ENCODE assay signal across 3 fruit fly cellular contexts in genomic region chr3R:21941426-21941924, dm6.
TF ChIP-seq lines count a peak whose summit lies in the region.

No protein-coding gene starts in this region.

TF ChIP-seq in whole organism, embryonic, 481 proteins besides CTCF, POLR2A, EP300 and RAD21 (continued from another document):
- peak; percentile 10 for TF ChIP-seq CG18599 (GFP tag; optimal IDR thresholded peaks at IDR 0.05; lab: Kevin White, UChicago)
- peak in 1 of 2 experiments; percentile 81 for TF ChIP-seq bsh (GFP tag; optimal IDR thresholded peaks at IDR 0.05; lab: Kevin White, UChicago)
- TF ChIP-seq Oli (tag; optimal IDR thresholded peaks at IDR 0.05; lab: Kevin White, UChicago): peak; percentile 14
- TF ChIP-seq dmrt99B (tag; optimal IDR thresholded peaks at IDR 0.05; lab: Kevin White, UChicago): peak; percentile 16
- peak; percentile 53 for TF ChIP-seq gem (tag; optimal IDR thresholded peaks at IDR 0.05; lab: Kevin White, UChicago)
- peak; percentile 57 for TF ChIP-seq CG11504 (tag; optimal IDR thresholded peaks at IDR 0.05; lab: Kevin White, UChicago)
- peak; percentile 8; the same call in 1 of the 2 replicates for TF ChIP-seq CG10366 (GFP tag; IDR thresholded peaks at IDR 0.05; lab: Robert Waterston, UW)
- 0 out of 2 replicates have a peak, but pooled peaks have one; percentile 18 for TF ChIP-seq slbo (GFP tag; IDR thresholded peaks at IDR 0.05; lab: Robert Waterston, UW)
- no peak for TF ChIP-seq CG18619 (GFP tag; optimal IDR thresholded peaks at IDR 0.05; lab: Kevin White, UChicago)
- TF ChIP-seq PHDP (tag; optimal IDR thresholded peaks at IDR 0.05; lab: Kevin White, UChicago): peak; percentile 14
- TF ChIP-seq HLH54F (GFP tag; optimal IDR thresholded peaks at IDR 0.05; lab: Kevin White, UChicago): no peak
- TF ChIP-seq CG15269 (tag; optimal IDR thresholded peaks at IDR 0.05; lab: Kevin White, UChicago): peak; percentile 6
- no peak for TF ChIP-seq CG14860 (GFP tag; IDR thresholded peaks at IDR 0.05; lab: Robert Waterston, UW; ENCODE audit: partially characterized antibody)
- no peak for TF ChIP-seq CG11456 (GFP tag; IDR thresholded peaks at IDR 0.05; lab: Robert Waterston, UW)
- TF ChIP-seq CG13424 (tag; optimal IDR thresholded peaks at IDR 0.05; lab: Kevin White, UChicago): peak; percentile 7
- TF ChIP-seq CoRest (tag; optimal IDR thresholded peaks at IDR 0.05; lab: Kevin White, UChicago): peak; percentile 19
- no peak for TF ChIP-seq E2f1 (GFP tag; IDR thresholded peaks at IDR 0.05; lab: Robert Waterston, UW)
- no peak for TF ChIP-seq CG31441 (GFP tag; IDR thresholded peaks at IDR 0.05; lab: Robert Waterston, UW)
- TF ChIP-seq CG7987 (GFP tag; optimal IDR thresholded peaks at IDR 0.05; lab: Kevin White, UChicago): no peak
- TF ChIP-seq nmo (GFP tag; optimal IDR thresholded peaks at IDR 0.05; lab: Kevin White, UChicago): peak; percentile 46
- TF ChIP-seq Abd-B (GFP tag; optimal IDR thresholded peaks at IDR 0.05; lab: Kevin White, UChicago): no peak
- TF ChIP-seq Meics (GFP tag; optimal IDR thresholded peaks at IDR 0.05; lab: Kevin White, UChicago): peak; percentile 22
- peak; percentile 41; the same call in 1 of the 3 replicates for TF ChIP-seq dysf (GFP tag; IDR thresholded peaks at IDR 0.05; lab: Robert Waterston, UW)
- no peak for TF ChIP-seq CG17612 (GFP tag; IDR thresholded peaks at IDR 0.05; lab: Robert Waterston, UW)
- peak; percentile 20 for TF ChIP-seq lab (GFP tag; optimal IDR thresholded peaks at IDR 0.05; lab: Kevin White, UChicago)
- TF ChIP-seq CG4328 (GFP tag; optimal IDR thresholded peaks at IDR 0.05; lab: Kevin White, UChicago): no peak
- TF ChIP-seq CG2712 (tag; optimal IDR thresholded peaks at IDR 0.05; lab: Kevin White, UChicago): peak; percentile 12
- TF ChIP-seq sqz (GFP tag; optimal IDR thresholded peaks at IDR 0.05; lab: Kevin White, UChicago): no peak
- TF ChIP-seq Chrac-16 (GFP tag; optimal IDR thresholded peaks at IDR 0.05; lab: Kevin White, UChicago): peak; percentile 15
- no peak for TF ChIP-seq ara (GFP tag; IDR thresholded peaks at IDR 0.05; lab: Robert Waterston, UW)
- TF ChIP-seq lbe (GFP tag; optimal IDR thresholded peaks at IDR 0.05; lab: Kevin White, UChicago): peak; percentile 7
- TF ChIP-seq CG9932 (GFP tag; IDR thresholded peaks at IDR 0.05; lab: Robert Waterston, UW): peak; percentile 30; the same call in 1 of the 2 replicates
- TF ChIP-seq CG14050 (GFP tag; IDR thresholded peaks at IDR 0.05; lab: Robert Waterston, UW): no peak
- peak; percentile 95 for TF ChIP-seq nom (GFP tag; optimal IDR thresholded peaks at IDR 0.05; lab: Kevin White, UChicago)
- no peak for TF ChIP-seq ap (GFP tag; IDR thresholded peaks at IDR 0.05; lab: Robert Waterston, UW)
- no peak for TF ChIP-seq hth (optimal IDR thresholded peaks at IDR 0.05; lab: Kevin White, UChicago)
- TF ChIP-seq row (GFP tag; IDR thresholded peaks at IDR 0.05; lab: Robert Waterston, UW): peak; percentile 27; the same call in 1 of the 3 replicates
- peak; percentile 2 for TF ChIP-seq CG12104 (GFP tag; optimal IDR thresholded peaks at IDR 0.05; lab: Kevin White, UChicago)
- TF ChIP-seq CG10147 (GFP tag; optimal IDR thresholded peaks at IDR 0.05; lab: Kevin White, UChicago): peak; percentile 12
- peak; percentile 22 for TF ChIP-seq bcd (GFP tag; optimal IDR thresholded peaks at IDR 0.05; lab: Kevin White, UChicago)
- TF ChIP-seq Hr78 (GFP tag; optimal IDR thresholded peaks at IDR 0.05; lab: Kevin White, UChicago): no peak
- peak; percentile 39 for TF ChIP-seq CG30403 (GFP tag; optimal IDR thresholded peaks at IDR 0.05; lab: Kevin White, UChicago)
- TF ChIP-seq tio (GFP tag; optimal IDR thresholded peaks at IDR 0.05; lab: Kevin White, UChicago): peak; percentile 33
TF ChIP-seq in whole organism, embryonic: peak in this region for 39.

TF ChIP-seq in whole organism, prepupa, 60 proteins besides CTCF, POLR2A, EP300 and RAD21 (continued from another document):
- TF ChIP-seq OdsH (GFP tag; optimal IDR thresholded peaks at IDR 0.05; lab: Kevin White, UChicago) (peak; percentile 94), Gug (GFP tag; IDR thresholded peaks at IDR 0.05; lab: Robert Waterston, UW) (peak; percentile 77), ss (GFP tag; optimal IDR thresholded peaks at IDR 0.05; lab: Kevin White, UChicago) (peak; percentile 95 to 98), dac (GFP tag; optimal IDR thresholded peaks at IDR 0.05; lab: Kevin White, UChicago) (peak; percentile 60), CG6792 (GFP tag; optimal IDR thresholded peaks at IDR 0.05; lab: Kevin White, UChicago) (peak; percentile 93), achi (GFP tag; optimal IDR thresholded peaks at IDR 0.05; lab: Kevin White, UChicago) (peak; percentile 93), Blimp-1 (GFP tag; optimal IDR thresholded peaks at IDR 0.05; lab: Kevin White, UChicago) (peak; percentile 79), Hr39 (GFP tag; optimal IDR thresholded peaks at IDR 0.05; lab: Kevin White, UChicago) (peak; percentile 90), Eip78C (GFP tag; lab: Kevin White, UChicago) (peak; percentile 99), topi (GFP tag; optimal IDR thresholded peaks at IDR 0.05; lab: Kevin White, UChicago) (peak; percentile 93), CG32006 (GFP tag; optimal IDR thresholded peaks at IDR 0.05; lab: Kevin White, UChicago) (peak; percentile 87), fkh (GFP tag; optimal IDR thresholded peaks at IDR 0.05; lab: Kevin White, UChicago) (peak; percentile 5), CG9139 (GFP tag; optimal IDR thresholded peaks at IDR 0.05; lab: Kevin White, UChicago) (peak; percentile 95), Sox14 (GFP tag; optimal IDR thresholded peaks at IDR 0.05; lab: Kevin White, UChicago) (peak; percentile 92), CG11294 (GFP tag; IDR thresholded peaks at IDR 0.05; lab: Robert Waterston, UW) (peak; percentile 68; the same call in 1 of the 2 replicates), pdm3 (GFP tag; optimal IDR thresholded peaks at IDR 0.05; lab: Kevin White, UChicago) (peak; percentile 94), eg (GFP tag; IDR thresholded peaks at IDR 0.05; lab: Robert Waterston, UW) (peak; percentile 70), svp (GFP tag; lab: Kevin White, UChicago) (peak; percentile 95), Eip75B (GFP tag; optimal IDR thresholded peaks at IDR 0.05; lab: Kevin White, UChicago) (peak; percentile 95), CG1621 (tag; optimal IDR thresholded peaks at IDR 0.05; lab: Kevin White, UChicago) (peak; percentile 89), CG6276 (GFP tag; optimal IDR thresholded peaks at IDR 0.05; lab: Kevin White, UChicago) (peak; percentile 72), Hr38 (GFP tag; optimal IDR thresholded peaks at IDR 0.05; lab: Kevin White, UChicago) (no peak), Lpt (GFP tag; optimal IDR thresholded peaks at IDR 0.05; lab: Kevin White, UChicago) (peak; percentile 72), CG31627 (GFP tag; optimal IDR thresholded peaks at IDR 0.05; lab: Kevin White, UChicago) (peak; percentile 93), lz (GFP tag; optimal IDR thresholded peaks at IDR 0.05; lab: Kevin White, UChicago) (peak; percentile 94), spab (GFP tag; optimal IDR thresholded peaks at IDR 0.05; lab: Kevin White, UChicago) (peak; percentile 98), CG15336 (GFP tag; IDR thresholded peaks at IDR 0.05; lab: Robert Waterston, UW) (peak; percentile 86), Ets96B (tag; optimal IDR thresholded peaks at IDR 0.05; lab: Kevin White, UChicago) (peak; percentile 97), CG16779 (tag; optimal IDR thresholded peaks at IDR 0.05; lab: Kevin White, UChicago) (peak; percentile 86), Sox102F (GFP tag; optimal IDR thresholded peaks at IDR 0.05; lab: Kevin White, UChicago) (peak; percentile 88), CG7368 (GFP tag; optimal IDR thresholded peaks at IDR 0.05; lab: Kevin White, UChicago) (peak; percentile 90), CG8119 (GFP tag; IDR thresholded peaks at IDR 0.05; lab: Robert Waterston, UW) (peak; percentile 90), CG34406 (GFP tag; optimal IDR thresholded peaks at IDR 0.05; lab: Kevin White, UChicago) (peak; percentile 95), CG8319 (GFP tag; optimal IDR thresholded peaks at IDR 0.05; lab: Kevin White, UChicago) (peak; percentile 91), Sox15 (GFP tag; optimal IDR thresholded peaks at IDR 0.05; lab: Kevin White, UChicago) (peak; percentile 94), esn (GFP tag; optimal IDR thresholded peaks at IDR 0.05; lab: Kevin White, UChicago) (peak; percentile 95), Ets21C (GFP tag; optimal IDR thresholded peaks at IDR 0.05; lab: Kevin White, UChicago) (peak; percentile 87)

TF ChIP-seq in whole organism, wandering third instar larva, 38 proteins besides CTCF, POLR2A, EP300 and RAD21 (continued from another document):
- peak; percentile 57 for TF ChIP-seq Jra (GFP tag; optimal IDR thresholded peaks at IDR 0.05; lab: Kevin White, UChicago)
- peak; percentile 69 for TF ChIP-seq Dfd (GFP tag; optimal IDR thresholded peaks at IDR 0.05; lab: Kevin White, UChicago)
- TF ChIP-seq HLH106 (tag; optimal IDR thresholded peaks at IDR 0.05; lab: Kevin White, UChicago): peak; percentile 92
- no peak for TF ChIP-seq jim (GFP tag; optimal IDR thresholded peaks at IDR 0.05; lab: Kevin White, UChicago)
- TF ChIP-seq Dif (GFP tag; optimal IDR thresholded peaks at IDR 0.05; lab: Kevin White, UChicago; ENCODE audit: partially characterized antibody): no peak
- no peak for TF ChIP-seq lola (GFP tag; optimal IDR thresholded peaks at IDR 0.05; lab: Kevin White, UChicago)
- no peak for TF ChIP-seq tai (GFP tag; optimal IDR thresholded peaks at IDR 0.05; lab: Kevin White, UChicago)
- no peak for TF ChIP-seq Hr78 (GFP tag; optimal IDR thresholded peaks at IDR 0.05; lab: Kevin White, UChicago)
